Fruit fly (Drosophila melanogaster): Measurements from ENCODE around the gene Spn.

The Spn gene

dm6 chr3L:2466411-2467015 lies 87.6 kb downstream of the Spn start (continued):
- TF ChIP-seq chn (GFP tag; optimal IDR thresholded peaks at IDR 0.05) = no peak
- peak; percentile 4 for TF ChIP-seq Atf-2 (GFP tag; optimal IDR thresholded peaks at IDR 0.05)
- no peak for TF ChIP-seq gt (GFP tag; IDR thresholded peaks at IDR 0.05)
- TF ChIP-seq CG9797 (GFP tag; optimal IDR thresholded peaks at IDR 0.05) = peak; percentile 88
- no peak for TF ChIP-seq slou (GFP tag; optimal IDR thresholded peaks at IDR 0.05)
- no peak for TF ChIP-seq fu2 (GFP tag; optimal IDR thresholded peaks at IDR 0.05)
- TF ChIP-seq Myb (GFP tag; optimal IDR thresholded peaks at IDR 0.05) = peak; percentile 74
- no peak for TF ChIP-seq C15 (GFP tag; IDR thresholded peaks at IDR 0.05)
- peak; percentile 25; the same call in 1 of the 2 replicates for TF ChIP-seq wdn (GFP tag; IDR thresholded peaks at IDR 0.05)
- TF ChIP-seq CG2199 (GFP tag; IDR thresholded peaks at IDR 0.05) = 0 out of 3 replicates have a peak, but pooled peaks have one; percentile 64
- no peak for TF ChIP-seq CG4617 (GFP tag; optimal IDR thresholded peaks at IDR 0.05; ENCODE audit: borderline replicate concordance)
- TF ChIP-seq nmo (GFP tag; optimal IDR thresholded peaks at IDR 0.05) = peak; percentile 56
- TF ChIP-seq nerfin-2 (GFP tag; IDR thresholded peaks at IDR 0.05; ENCODE audit: partially characterized antibody) = no peak
- 0 out of 2 replicates have a peak, but pooled peaks have one; percentile 20 for TF ChIP-seq CG10366 (GFP tag; IDR thresholded peaks at IDR 0.05)
- TF ChIP-seq ham (GFP tag; IDR thresholded peaks at IDR 0.05) = no peak
- TF ChIP-seq CG6683 (GFP tag; optimal IDR thresholded peaks at IDR 0.05) = no peak
- TF ChIP-seq stc (GFP tag; IDR thresholded peaks at IDR 0.05) = peak; percentile 55; the same call in 1 of the 2 replicates
- peak; percentile 44; the same call in 1 of the 2 replicates for TF ChIP-seq Adf1 (GFP tag; IDR thresholded peaks at IDR 0.05)
- TF ChIP-seq CG15514 (GFP tag; optimal IDR thresholded peaks at IDR 0.05) = peak; percentile 85
- peak; percentile 38; the same call in 1 of the 3 replicates for TF ChIP-seq Doc3 (GFP tag; IDR thresholded peaks at IDR 0.05; ENCODE audit: partially characterized antibody)
- TF ChIP-seq CG4730 (GFP tag; IDR thresholded peaks at IDR 0.05) = no peak
- TF ChIP-seq Dad (GFP tag; optimal IDR thresholded peaks at IDR 0.05) = no peak
- TF ChIP-seq trem (tag; optimal IDR thresholded peaks at IDR 0.05) = peak; percentile 88
- peak; percentile 81 for TF ChIP-seq CG1603 (tag; optimal IDR thresholded peaks at IDR 0.05)
- TF ChIP-seq tx (GFP tag; optimal IDR thresholded peaks at IDR 0.05) = no peak
- no peak for TF ChIP-seq Abd-B (GFP tag; optimal IDR thresholded peaks at IDR 0.05)
- no peak for TF ChIP-seq Oaz (GFP tag; IDR thresholded peaks at IDR 0.05)
- no peak for TF ChIP-seq Hey (tag; optimal IDR thresholded peaks at IDR 0.05)
- peak; percentile 85 for TF ChIP-seq CG13287 (GFP tag; IDR thresholded peaks at IDR 0.05; ENCODE audit: partially characterized antibody)
- no peak for TF ChIP-seq CG6654 (GFP tag; optimal IDR thresholded peaks at IDR 0.05)
- TF ChIP-seq Elba2 (GFP tag; optimal IDR thresholded peaks at IDR 0.05) = no peak
- TF ChIP-seq yki (optimal IDR thresholded peaks at IDR 0.05) = no peak
- peak; percentile 56 for TF ChIP-seq oc (tag; optimal IDR thresholded peaks at IDR 0.05)
- TF ChIP-seq CG12391 (tag; optimal IDR thresholded peaks at IDR 0.05) = peak; percentile 56
- peak; percentile 42; the same call in 1 of the 2 replicates for TF ChIP-seq CG14014 (GFP tag; IDR thresholded peaks at IDR 0.05)
- TF ChIP-seq TFAM (GFP tag; optimal IDR thresholded peaks at IDR 0.05) = no peak
- TF ChIP-seq prd (optimal IDR thresholded peaks at IDR 0.05) = no peak
- peak; percentile 27; the same call in 1 of the 3 replicates for TF ChIP-seq prd (GFP tag; IDR thresholded peaks at IDR 0.05)
- TF ChIP-seq klu (GFP tag; IDR thresholded peaks at IDR 0.05) = no peak
- TF ChIP-seq Optix (GFP tag; IDR thresholded peaks at IDR 0.05) = no peak
- TF ChIP-seq z (GFP tag; IDR thresholded peaks at IDR 0.05) = no peak
- TF ChIP-seq CG12071 (GFP tag; optimal IDR thresholded peaks at IDR 0.05) = no peak
- no peak for TF ChIP-seq slp2 (GFP tag; optimal IDR thresholded peaks at IDR 0.05)
- no peak for TF ChIP-seq zen (tag; optimal IDR thresholded peaks at IDR 0.05)
- TF ChIP-seq E2f2 (GFP tag; IDR thresholded peaks at IDR 0.05) = peak; percentile 90
- TF ChIP-seq jumu (GFP tag; optimal IDR thresholded peaks at IDR 0.05) = no peak
- TF ChIP-seq CG6272 (GFP tag; IDR thresholded peaks at IDR 0.05) = no peak
- peak; percentile 54; the same call in 1 of the 2 replicates for TF ChIP-seq Bgb (GFP tag; IDR thresholded peaks at IDR 0.05; ENCODE audit: partially characterized antibody)
- no peak for TF ChIP-seq CG7839 (tag; optimal IDR thresholded peaks at IDR 0.05)
- TF ChIP-seq CG8089 (GFP tag; optimal IDR thresholded peaks at IDR 0.05) = no peak
- no peak for TF ChIP-seq Fer3 (tag; optimal IDR thresholded peaks at IDR 0.05)
